Worm (Caenorhabditis elegans) whole organism, mixed stage, embryonic: ENCODE results near the gene Y55F3AM.11.

Experiments used
- M03D4.4 ChIP-seq: sonication (generic microtip); optimal IDR thresholded peaks from 2 replicates; lab custom pipeline; 2017; ENCODE audit warnings: mild to moderate bottlenecking, missing genetic modification characterization, missing compliant biosample characterization
- bed-3 ChIP-seq: fragments of 200-800 bp; sonication (Bioruptor generic); optimal IDR thresholded peaks from 3 replicates; lab custom pipeline; 2018; ENCODE audit warnings: mild to moderate bottlenecking, missing genetic modification characterization, moderate library complexity, missing compliant biosample characterization
- blmp-1 ChIP-seq: fragments of 150-350 bp; optimal IDR thresholded peaks from 2 replicates; lab custom pipeline; 2014; ENCODE audit warnings: missing biosample characterization, missing genetic modification characterization
- ceh-39 ChIP-seq: fragments of 150-350 bp; optimal IDR thresholded peaks from 2 replicates; lab custom pipeline; 2014; ENCODE audit warnings: missing biosample characterization, missing genetic modification characterization
- ceh-43 ChIP-seq: fragments of 200-800 bp; sonication (Bioruptor generic); optimal IDR thresholded peaks from 2 replicates; lab custom pipeline; 2018; ENCODE audit warnings: mild to moderate bottlenecking, missing genetic modification characterization, moderate library complexity, missing compliant biosample characterization
- ceh-83 ChIP-seq: fragments of 200-800 bp; sonication (Bioruptor generic); optimal IDR thresholded peaks from 2 replicates; lab custom pipeline; 2018; ENCODE audit warnings: mild to moderate bottlenecking, missing genetic modification characterization, missing compliant biosample characterization
- ces-1 ChIP-seq: fragments of 150-350 bp; optimal IDR thresholded peaks from 2 replicates; lab custom pipeline; 2014; ENCODE audit warnings: missing biosample characterization, missing genetic modification reagents, missing genetic modification characterization
- drap-1 ChIP-seq: fragments of 200-800 bp; sonication (Bioruptor generic); optimal IDR thresholded peaks from 3 replicates; lab custom pipeline; 2018; ENCODE audit warnings: mild to moderate bottlenecking, missing genetic modification characterization, missing compliant biosample characterization
- elt-1 ChIP-seq: sonication (generic microtip); optimal IDR thresholded peaks from 2 replicates; lab custom pipeline; 2017; ENCODE audit warnings: missing genetic modification characterization, mild to moderate bottlenecking, missing compliant biosample characterization, antibody characterized with exemption, moderate library complexity, borderline replicate concordance; ENCODE audit not compliant: insufficient read depth
- lin-13 ChIP-seq: fragments of 150-350 bp; optimal IDR thresholded peaks from 2 replicates; lab custom pipeline; 2014; ENCODE audit warnings: missing biosample characterization, missing genetic modification characterization
- lin-32 ChIP-seq: fragments of 200-800 bp; sonication (Bioruptor generic); optimal IDR thresholded peaks from 2 replicates; lab custom pipeline; 2018; ENCODE audit warnings: mild to moderate bottlenecking, missing genetic modification characterization, missing compliant biosample characterization
- mab-5 ChIP-seq: fragments of 150-350 bp; optimal IDR thresholded peaks from 2 replicates; lab custom pipeline; 2014; ENCODE audit warnings: missing biosample characterization, missing genetic modification characterization
- mep-1 ChIP-seq: fragments of 150-350 bp; optimal IDR thresholded peaks from 2 replicates; lab custom pipeline; 2017; ENCODE audit warnings: missing biosample characterization, missing genetic modification reagents, missing genetic modification characterization, inconsistent platforms
- nhr-12 ChIP-seq: fragments of 150-350 bp; optimal IDR thresholded peaks from 2 replicates; lab custom pipeline; 2014; ENCODE audit warnings: missing biosample characterization, missing genetic modification characterization
- nhr-2 ChIP-seq: fragments of 150-350 bp; optimal IDR thresholded peaks from 2 replicates; lab custom pipeline; 2014; ENCODE audit warnings: missing biosample characterization, missing genetic modification characterization
- nhr-76 ChIP-seq: sonication (generic microtip); optimal IDR thresholded peaks from 2 replicates; lab custom pipeline; 2017; ENCODE audit warnings: missing biosample characterization, missing genetic modification characterization
- pha-4 ChIP-seq: fragments of 150-350 bp; optimal IDR thresholded peaks from 2 replicates; lab custom pipeline; 2018; ENCODE audit warnings: missing biosample characterization, missing genetic modification reagents, missing genetic modification characterization
- tbx-8 ChIP-seq: fragments of 200-800 bp; sonication (Bioruptor generic); optimal IDR thresholded peaks from 2 replicates; lab custom pipeline; 2018; ENCODE audit warnings: mild to moderate bottlenecking, missing genetic modification characterization, moderate library complexity, missing compliant biosample characterization
- unc-120 ChIP-seq: sonication (generic microtip); optimal IDR thresholded peaks from 2 replicates; lab custom pipeline; 2017; ENCODE audit warnings: missing genetic modification characterization, missing compliant biosample characterization; ENCODE audit not compliant: poor library complexity, severe bottlenecking
- unc-39 ChIP-seq: fragments of 150-350 bp; optimal IDR thresholded peaks from 2 replicates; lab custom pipeline; 2014; ENCODE audit warnings: missing biosample characterization, missing genetic modification characterization
- unc-62 ChIP-seq: fragments of 150-350 bp; optimal IDR thresholded peaks from 2 replicates; lab custom pipeline; 2014; ENCODE audit warnings: missing biosample characterization, missing genetic modification reagents, missing genetic modification characterization
- zip-8 ChIP-seq: fragments of 150-350 bp; optimal IDR thresholded peaks from 2 replicates; lab custom pipeline; 2014; ENCODE audit warnings: missing biosample characterization, missing genetic modification characterization

The Y55F3AM.11 gene

DNA sequence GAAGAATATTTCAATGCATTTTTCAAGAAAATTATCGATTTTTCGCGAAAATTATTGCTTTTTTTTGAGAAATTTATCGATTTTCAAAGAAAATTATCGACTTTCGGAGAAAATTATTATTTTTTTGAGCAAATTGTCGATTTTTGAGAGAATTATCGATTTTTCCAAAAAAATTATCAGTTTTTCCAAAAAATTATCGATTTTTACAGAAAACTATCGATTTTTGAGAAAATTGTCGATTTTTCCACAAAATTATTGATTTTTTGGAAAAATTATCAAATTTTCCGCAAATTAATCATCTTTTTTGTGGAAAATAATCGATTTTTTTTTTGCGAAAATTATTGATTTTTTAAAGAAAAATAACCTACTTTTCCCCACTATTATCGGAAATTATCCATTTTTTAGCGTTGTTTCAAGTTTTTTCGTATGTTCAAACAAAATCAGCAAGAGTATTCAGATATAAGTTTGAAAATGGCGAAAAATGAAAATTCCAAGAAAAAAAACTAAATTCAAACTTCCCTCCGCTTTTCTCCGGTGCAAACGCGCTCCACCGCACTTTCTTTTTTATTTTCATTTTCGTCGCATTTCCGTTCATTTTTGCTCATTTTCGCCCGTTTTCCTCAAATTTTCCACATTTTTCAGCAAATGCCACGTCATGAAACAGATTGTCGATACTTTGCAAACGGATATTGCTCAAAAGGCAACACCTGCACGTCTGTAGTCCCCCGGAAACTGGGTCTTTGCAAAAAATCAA, 52.4 kb downstream of the Y55F3AM.11 start, which contains the start of gene lep-2:
Gene lep-2, plus strand, starts transcription at position 637 of the 754 bp plus-strand sequence.
- no peak for TF ChIP-seq nhr-12 (tag; lab: Kevin White, UChicago)
- TF ChIP-seq nhr-2 (tag; lab: Kevin White, UChicago) = no peak
- no peak for TF ChIP-seq M03D4.4 (tag; lab: Kevin White, UChicago)
- no peak for TF ChIP-seq mab-5
- TF ChIP-seq ceh-39 (tag; lab: Kevin White, UChicago) = no peak

- TF ChIP-seq unc-120 = no peak
- no peak for TF ChIP-seq bed-3 (GFP tag; lab: Kevin White, UChicago)
- TF ChIP-seq ceh-83 (GFP tag; lab: Kevin White, UChicago) = no peak
- no peak for TF ChIP-seq drap-1 (GFP tag; lab: Kevin White, UChicago)
- TF ChIP-seq ceh-43 = no peak
- TF ChIP-seq nhr-2 (tag; lab: Kevin White, UChicago) = no peak
- no peak for TF ChIP-seq lin-32 (GFP tag; lab: Kevin White, UChicago)
Measured at ce11 chrIV:991181-991642, 53.0 kb downstream of the Y55F3AM.11 start.

ce11 chrIV:990352-990751, 53.8 kb downstream of the Y55F3AM.11 start, which contains the start of gene egrh-2:
Gene egrh-2 (minus strand): TSS chrIV:990452.
- TF ChIP-seq M03D4.4 (tag; lab: Kevin White, UChicago) (no peak), ceh-83 (GFP tag; lab: Kevin White, UChicago) (no peak), unc-62 (GFP tag; lab: Kevin White, UChicago) (no peak), blmp-1 (tag; lab: Kevin White, UChicago) (no peak), lin-32 (GFP tag; lab: Kevin White, UChicago) (no peak), ceh-43 (no peak), lin-13 (no peak), zip-8 (tag; lab: Kevin White, UChicago) (no peak), tbx-8 (no peak), elt-1 (no peak), nhr-76 (no peak), nhr-2 (tag; lab: Kevin White, UChicago) (no peak), nhr-12 (tag; lab: Kevin White, UChicago) (no peak), unc-39 (tag; lab: Kevin White, UChicago) (no peak), pha-4 (no peak), ces-1 (GFP tag; lab: Kevin White, UChicago) (no peak), mep-1 (no peak), bed-3 (GFP tag; lab: Kevin White, UChicago) (no peak)
